Worm (Caenorhabditis elegans) whole organism, young adult: ENCODE measurements around the gene F38B2.3.

ENCODE experiments used
- B0261.1 ChIP-seq: sonication (generic microtip); optimal IDR thresholded peaks from 2 replicates; lab custom pipeline; 2016; ENCODE audit warnings: mild to moderate bottlenecking, missing genetic modification characterization, moderate library complexity, missing compliant biosample characterization
- D2030.7 ChIP-seq: fragments of 200-800 bp; sonication (Bioruptor generic); IDR thresholded peaks from 2 replicates; pipeline ENCODE4 v1.3.6; 2022; ENCODE audit warnings: missing genetic modification reagents, missing genetic modification characterization, missing compliant biosample characterization
- F10E7.11 ChIP-seq: sonication (generic microtip); optimal IDR thresholded peaks from 2 replicates; lab custom pipeline; 2017; ENCODE audit warnings: mild to moderate bottlenecking, missing genetic modification characterization, moderate library complexity, missing compliant biosample characterization
- F52B5.7 ChIP-seq: sonication (generic microtip); optimal IDR thresholded peaks from 2 replicates; lab custom pipeline; 2016; ENCODE audit warnings: mild to moderate bottlenecking, missing genetic modification characterization, missing compliant biosample characterization
- K12H6.12 ChIP-seq: fragments of 200-800 bp; sonication (Bioruptor generic); optimal IDR thresholded peaks from 2 replicates; lab custom pipeline; 2018; ENCODE audit warnings: mild to moderate bottlenecking, missing genetic modification characterization, missing compliant biosample characterization
- Y56A3A.18 ChIP-seq: fragments of 200-800 bp; sonication (Bioruptor generic); IDR thresholded peaks from 2 replicates; pipeline ENCODE4 v1.3.6; 2022; ENCODE audit warnings: missing genetic modification reagents, missing genetic modification characterization, missing compliant biosample characterization
- Y67H2A.10 ChIP-seq: fragments of 200-800 bp; sonication (Bioruptor generic); conservative IDR thresholded peaks from 2 replicates; pipeline ENCODE4 v1.3.6; 2022; ENCODE audit warnings: missing genetic modification reagents, missing genetic modification characterization, missing compliant biosample characterization
- Y79H2A.3 ChIP-seq: fragments of 200-800 bp; sonication (Bioruptor generic); conservative IDR thresholded peaks from 2 replicates; pipeline ENCODE4 v1.3.6; 2022; ENCODE audit warnings: missing genetic modification reagents, missing genetic modification characterization, missing compliant biosample characterization
- aptf-2 ChIP-seq: fragments of 200-800 bp; sonication (Bioruptor generic); conservative IDR thresholded peaks from 2 replicates; pipeline ENCODE4 v1.3.6; 2022; ENCODE audit warnings: missing genetic modification reagents, missing genetic modification characterization, missing compliant biosample characterization
- aptf-3 ChIP-seq: fragments of 200-800 bp; sonication (Bioruptor generic); IDR thresholded peaks from 2 replicates; pipeline ENCODE4 v1.3.6; 2022; ENCODE audit warnings: missing genetic modification characterization, missing compliant biosample characterization
- attf-6 ChIP-seq: fragments of 200-800 bp; sonication (Bioruptor generic); IDR thresholded peaks from 2 replicates; pipeline ENCODE4 v1.3.6; 2022; ENCODE audit warnings: missing genetic modification reagents, missing genetic modification characterization, missing compliant biosample characterization
- ceh-40 ChIP-seq: fragments of 200-800 bp; sonication (Bioruptor generic); IDR thresholded peaks from 2 replicates; pipeline ENCODE4 v1.3.6; 2022; ENCODE audit warnings: missing genetic modification characterization, missing compliant biosample characterization
- egl-44 ChIP-seq: fragments of 200-800 bp; sonication (Bioruptor generic); IDR thresholded peaks from 2 replicates; pipeline ENCODE4 v1.3.6; 2022; ENCODE audit warnings: missing genetic modification reagents, missing genetic modification characterization, missing compliant biosample characterization
- him-1 ChIP-seq: sonication (generic microtip); optimal IDR thresholded peaks from 2 replicates; lab custom pipeline; 2016; ENCODE audit warnings: missing genotype, missing genetic modification reagents, missing genetic modification characterization, missing compliant biosample characterization
- hlh-26 ChIP-seq: fragments of 200-800 bp; sonication (Bioruptor generic); conservative IDR thresholded peaks from 2 replicates; pipeline ENCODE4 v1.3.6; 2022; ENCODE audit warnings: missing genetic modification reagents, missing genetic modification characterization, missing compliant biosample characterization
- hsf-1 ChIP-seq: fragments of 200-800 bp; sonication (Bioruptor generic); IDR thresholded peaks from 2 replicates; pipeline ENCODE4 v1.3.6; 2022; ENCODE audit warnings: missing genetic modification reagents, missing genetic modification characterization, missing compliant biosample characterization
- lin-35 ChIP-seq, 3 experiments: fragments of 150-350 bp in 2 of 3; sonication (generic microtip) in 1 of 3; optimal IDR thresholded peaks; 2 replicates each; lab custom pipeline; 2014 to 2018; ENCODE audit warnings: missing biosample characterization in 3 of 3, missing genetic modification characterization in 3 of 3, missing genetic modification reagents in 3 of 3
- lsy-27 ChIP-seq: sonication (generic microtip); optimal IDR thresholded peaks from 2 replicates; lab custom pipeline; 2017; ENCODE audit warnings: missing genetic modification characterization, mild to moderate bottlenecking, missing compliant biosample characterization, antibody characterized with exemption, missing genotype, borderline replicate concordance; ENCODE audit not compliant: insufficient read depth
- nhr-27 ChIP-seq: fragments of 200-800 bp; sonication (Bioruptor generic); optimal IDR thresholded peaks from 2 replicates; lab custom pipeline; 2018; ENCODE audit warnings: mild to moderate bottlenecking, missing genetic modification characterization, moderate library complexity, missing compliant biosample characterization
- nhr-90 ChIP-seq: sonication (generic microtip); optimal IDR thresholded peaks from 2 replicates; lab custom pipeline; 2016; ENCODE audit warnings: missing genotype, mild to moderate bottlenecking, missing genetic modification characterization, missing compliant biosample characterization
- pha-4 ChIP-seq: fragments of 150-350 bp; sonication (generic microtip); optimal IDR thresholded peaks from 2 replicates; lab custom pipeline; 2014; ENCODE audit warnings: missing biosample characterization, missing genetic modification reagents, missing genetic modification characterization
- rec-8 ChIP-seq, 2 experiments: sonication (generic microtip); optimal IDR thresholded peaks; 2 replicates each; lab custom pipeline; 2016; ENCODE audit warnings: mild to moderate bottlenecking in 2 of 2, missing genetic modification characterization in 2 of 2, missing genetic modification reagents in 2 of 2, missing genotype in 2 of 2, missing biosample characterization in 1 of 2, missing compliant biosample characterization in 1 of 2, moderate library complexity in 1 of 2
- sdz-38 ChIP-seq: sonication (generic microtip); optimal IDR thresholded peaks from 2 replicates; lab custom pipeline; 2016; ENCODE audit warnings: missing genotype, missing genetic modification characterization, missing compliant biosample characterization
- somi-1 ChIP-seq: fragments of 200-800 bp; sonication (Bioruptor generic); optimal IDR thresholded peaks from 2 replicates; lab custom pipeline; 2018; ENCODE audit warnings: mild to moderate bottlenecking, missing genetic modification characterization, missing compliant biosample characterization
- sptf-2 ChIP-seq: fragments of 200-800 bp; sonication (Bioruptor generic); optimal IDR thresholded peaks from 2 replicates; lab custom pipeline; 2018; ENCODE audit warnings: mild to moderate bottlenecking, missing genetic modification characterization, missing compliant biosample characterization
- xnd-1 ChIP-seq: sonication (generic microtip); optimal IDR thresholded peaks from 2 replicates; lab custom pipeline; 2016; ENCODE audit warnings: missing genotype, missing genetic modification reagents, missing genetic modification characterization, missing compliant biosample characterization
- zfh-2 ChIP-seq: fragments of 200-800 bp; sonication (Bioruptor generic); conservative IDR thresholded peaks from 2 replicates; pipeline ENCODE4 v1.3.6; 2022; ENCODE audit warnings: missing genetic modification reagents, missing genetic modification characterization, missing compliant biosample characterization
- zim-3 ChIP-seq: sonication (generic microtip); optimal IDR thresholded peaks from 2 replicates; lab custom pipeline; 2017; ENCODE audit warnings: mild to moderate bottlenecking, missing genetic modification characterization, moderate library complexity, missing compliant biosample characterization
- ztf-18 ChIP-seq: sonication (generic microtip); optimal IDR thresholded peaks from 2 replicates; lab custom pipeline; 2016; ENCODE audit warnings: missing genotype, mild to moderate bottlenecking, missing genetic modification characterization, missing compliant biosample characterization
- ztf-6 ChIP-seq: fragments of 200-800 bp; sonication (Bioruptor generic); IDR thresholded peaks from 2 replicates; pipeline ENCODE4 v1.3.6; 2022; ENCODE audit warnings: missing genetic modification reagents, missing genetic modification characterization, missing compliant biosample characterization

F38B2.3 gene

DNA sequence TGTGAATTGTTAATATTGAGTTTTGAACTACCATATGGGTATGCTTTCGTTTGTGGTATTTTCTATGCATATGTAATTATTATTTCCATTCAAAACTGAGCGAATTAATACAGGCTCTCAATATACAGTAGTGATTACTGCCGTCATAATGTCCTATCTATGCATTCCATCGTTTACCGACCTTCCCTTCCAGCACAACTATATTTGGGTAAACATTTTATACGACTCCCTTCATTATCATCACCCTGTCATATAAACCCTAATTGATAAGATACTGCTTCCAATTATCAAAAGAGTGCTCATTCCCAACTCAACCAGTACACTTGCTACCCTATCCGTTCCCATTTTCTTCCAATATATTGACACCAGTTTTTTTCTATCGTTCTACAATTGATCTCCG is 3.8 kb upstream of the F38B2.3 start:
- TF ChIP-seq lsy-27 (tag; lab: Kevin White, UChicago), result no peak
- no peak for TF ChIP-seq pha-4 (tag; lab: Kevin White, UChicago)
- TF ChIP-seq ztf-6, result no peak
- TF ChIP-seq B0261.1 (tag; lab: Kevin White, UChicago), result no peak
- no peak for TF ChIP-seq attf-6 (GFP tag; lab: Robert Waterston, UW)
- TF ChIP-seq Y56A3A.18 (GFP tag; lab: Robert Waterston, UW), result no peak
- TF ChIP-seq Y79H2A.3 (GFP tag; lab: Robert Waterston, UW), result no peak
- no peak for TF ChIP-seq nhr-27
- TF ChIP-seq, all 124 proteins: peak for 0

DNA sequence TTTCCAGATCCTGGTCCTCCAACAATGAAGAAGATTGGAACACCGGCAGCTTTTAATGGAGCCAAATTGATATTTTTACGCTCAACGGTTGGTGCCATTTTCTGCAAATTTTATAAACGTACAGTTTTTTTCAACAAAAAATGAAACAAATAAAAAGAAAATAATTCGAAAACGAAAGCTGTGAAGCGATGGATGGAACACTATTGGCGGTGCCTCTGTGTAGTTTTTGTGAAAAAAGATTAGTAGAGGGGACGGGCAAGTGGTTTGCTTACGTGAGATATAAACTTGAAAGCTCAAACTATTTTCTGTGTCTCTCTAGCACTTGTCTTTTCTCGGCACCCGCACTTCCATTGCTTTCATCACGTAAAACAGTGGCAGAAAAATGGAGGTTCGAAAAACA is 1.5 kb upstream of the F38B2.3 start, which contains the start of gene F38B2.4:
TSS of gene F38B2.4 (minus strand) at position 101 of the 400 bp plus-strand sequence.
- TF ChIP-seq egl-44 (GFP tag; lab: Robert Waterston, UW) (no peak), aptf-2 (GFP tag; lab: Robert Waterston, UW) (no peak)
- TF ChIP-seq, all 124 proteins: peak for 0

DNA sequence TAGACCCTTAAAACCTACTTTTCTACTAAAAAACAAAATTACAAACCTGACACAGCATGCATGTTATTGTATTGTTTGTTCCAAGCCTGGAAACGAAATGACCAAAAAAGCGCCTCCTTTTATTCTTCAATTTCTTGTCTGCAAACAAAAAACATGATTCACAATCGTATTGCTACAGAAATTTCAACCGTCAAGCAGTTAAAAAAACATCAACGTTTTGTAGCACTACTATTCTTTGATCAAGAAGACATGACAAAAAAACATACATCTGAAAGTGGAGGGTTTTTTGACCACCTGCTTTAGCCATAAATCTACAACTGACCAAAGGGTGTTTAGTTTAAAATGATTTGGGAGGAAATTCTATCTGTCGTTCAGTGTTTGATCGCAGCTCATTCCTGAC is 5.0 kb downstream of the F38B2.3 start, which contains the start of gene F38B2.6:
TSS of gene F38B2.6 (minus strand) at position 101 of the 400 bp plus-strand sequence.
- TF ChIP-seq D2030.7 (GFP tag; lab: Robert Waterston, UW) (no peak), zfh-2 (no peak), aptf-3 (no peak), K12H6.12 (tag; lab: Kevin White, UChicago) (no peak), hlh-26 (no peak), him-1 (tag; lab: Kevin White, UChicago) (no peak), ceh-40 (GFP tag; lab: Robert Waterston, UW) (no peak), Y67H2A.10 (GFP tag; lab: Robert Waterston, UW) (no peak)

DNA sequence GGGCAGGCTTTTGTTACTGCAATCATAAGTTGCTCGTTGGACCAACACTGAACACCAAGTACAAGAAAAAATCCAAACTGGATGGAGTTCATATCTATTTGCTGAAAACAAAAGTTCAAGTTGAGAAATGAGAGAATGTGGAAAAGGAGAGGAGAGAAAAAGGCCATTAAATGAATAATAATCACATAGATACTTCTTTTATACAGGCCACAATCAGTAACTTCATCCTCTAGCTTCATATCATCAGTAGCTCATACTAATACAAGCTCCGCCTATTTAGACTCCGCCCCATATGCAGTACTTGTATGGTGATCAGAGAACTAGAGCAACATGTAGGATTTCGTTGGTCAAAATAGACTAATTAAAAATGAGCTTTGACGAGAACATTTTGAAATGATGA is 6.9 kb downstream of the F38B2.3 start, which contains the start of gene F38B2.2:
TSS of gene F38B2.2 (minus strand) at position 101 of the 400 bp plus-strand sequence.
- no peak for TF ChIP-seq nhr-90 (tag; lab: Kevin White, UChicago)
- no peak for TF ChIP-seq attf-6 (GFP tag; lab: Robert Waterston, UW)
- no peak for TF ChIP-seq F52B5.7
- TF ChIP-seq somi-1 (GFP tag; lab: Kevin White, UChicago), result no peak
- no peak for TF ChIP-seq ztf-18 (tag; lab: Kevin White, UChicago)

DNA sequence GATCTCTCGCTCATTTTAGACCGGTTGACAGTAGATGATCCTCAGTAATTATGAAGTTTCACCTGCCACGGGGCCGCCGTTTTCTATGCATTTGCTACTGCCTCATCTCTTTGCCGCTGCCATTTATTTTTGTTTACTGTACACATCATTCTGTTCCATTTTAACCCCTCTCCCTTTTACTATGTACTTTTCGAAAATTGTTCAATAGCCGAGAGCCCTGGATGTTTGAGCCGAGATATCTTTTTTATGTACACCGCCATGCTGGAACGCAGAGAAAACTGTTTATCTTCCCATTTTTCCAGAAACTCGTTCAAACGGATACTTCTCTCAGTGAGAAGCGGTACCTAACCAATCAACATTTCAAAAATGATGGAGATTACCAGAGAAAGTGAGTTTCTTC is 15.3 kb downstream of the F38B2.3 start, which contains the start of gene ifa-1:
TSS of gene ifa-1 (plus strand) at position 301 of the 400 bp plus-strand sequence.
- TF ChIP-seq zim-3 (tag; lab: Kevin White, UChicago) (no peak), ceh-40 (GFP tag; lab: Robert Waterston, UW) (no peak), sptf-2 (GFP tag; lab: Kevin White, UChicago) (no peak), hsf-1 (GFP tag; lab: Robert Waterston, UW) (no peak), aptf-3 (no peak), rec-8 (tag; optimal IDR thresholded peaks at IDR 0.05; lab: Kevin White, UChicago) (no peak), F10E7.11 (no peak), aptf-2 (GFP tag; lab: Robert Waterston, UW) (no peak), xnd-1 (tag; lab: Kevin White, UChicago) (no peak), lin-35 (GFP tag; optimal IDR thresholded peaks at IDR 0.05; lab: Kevin White, UChicago) (no peak), sdz-38 (tag; lab: Kevin White, UChicago) (no peak), K12H6.12 (tag; lab: Kevin White, UChicago) (no peak)
